Worm (Caenorhabditis elegans) whole organism, L1 larva: ENCODE results near the gene H28G03.3.

Experiments
- alr-1 ChIP-seq: fragments of 200-800 bp; sonication (Bioruptor generic); optimal IDR thresholded peaks from 2 replicates; lab custom pipeline; 2018; ENCODE audit warnings: borderline replicate concordance, mild to moderate bottlenecking, missing genetic modification characterization, missing compliant biosample characterization
- ama-1 ChIP-seq: fragments of 150-350 bp; optimal IDR thresholded peaks from 2 replicates; lab custom pipeline; 2014
- ceh-82 ChIP-seq, 3 experiments: fragments of 150-350 bp in 1 of 3; sonication (generic microtip) in 2 of 3; optimal IDR thresholded peaks; 2 replicates each; lab custom pipeline; 2014 to 2017; ENCODE audit warnings: missing biosample characterization in 3 of 3, missing genetic modification characterization in 3 of 3
- efl-3 ChIP-seq: fragments of 200-800 bp; sonication (Bioruptor generic); optimal IDR thresholded peaks from 2 replicates; lab custom pipeline; 2018; ENCODE audit warnings: mild to moderate bottlenecking, missing genetic modification characterization, missing compliant biosample characterization
- grh-1 ChIP-seq: fragments of 200-800 bp; sonication (Bioruptor generic); IDR thresholded peaks from 2 replicates; pipeline ENCODE4 v1.3.6; 2022; ENCODE audit warnings: missing genetic modification reagents, missing genetic modification characterization, missing compliant biosample characterization
- lin-13 ChIP-seq: fragments of 150-350 bp; optimal IDR thresholded peaks from 2 replicates; lab custom pipeline; 2014; ENCODE audit warnings: missing biosample characterization, missing genetic modification reagents, missing genetic modification characterization
- lin-35 ChIP-seq, 2 experiments: fragments of 150-350 bp; optimal IDR thresholded peaks; 2 replicates each; lab custom pipeline; 2014; ENCODE audit warnings: missing biosample characterization in 2 of 2, missing genetic modification characterization in 2 of 2, missing genetic modification reagents in 2 of 2
- lin-39 ChIP-seq: fragments of 150-350 bp; optimal IDR thresholded peaks from 2 replicates; lab custom pipeline; 2014; ENCODE audit warnings: missing biosample characterization, missing genetic modification reagents, missing genetic modification characterization
- nhr-12 ChIP-seq: sonication (generic microtip); optimal IDR thresholded peaks from 2 replicates; lab custom pipeline; 2017; ENCODE audit warnings: missing biosample characterization, missing genetic modification characterization
- nhr-237 ChIP-seq: fragments of 150-350 bp; optimal IDR thresholded peaks from 2 replicates; lab custom pipeline; 2014; ENCODE audit warnings: missing biosample characterization, missing genetic modification characterization
- pag-3 ChIP-seq: sonication (generic microtip); optimal IDR thresholded peaks from 2 replicates; lab custom pipeline; 2017; ENCODE audit warnings: missing genetic modification characterization, mild to moderate bottlenecking, missing compliant biosample characterization, antibody characterized with exemption, borderline replicate concordance; ENCODE audit not compliant: insufficient read depth
- tlp-1 ChIP-seq: fragments of 150-350 bp; optimal IDR thresholded peaks from 2 replicates; lab custom pipeline; 2014; ENCODE audit warnings: missing biosample characterization, missing genetic modification characterization
- unc-62 ChIP-seq: fragments of 150-350 bp; optimal IDR thresholded peaks from 2 replicates; lab custom pipeline; 2014; ENCODE audit warnings: missing biosample characterization, missing genetic modification reagents, missing genetic modification characterization
- ztf-11 ChIP-seq, 2 experiments: sonication (generic microtip); optimal IDR thresholded peaks; 2 replicates each; lab custom pipeline; 2016 to 2017; ENCODE audit warnings: missing genetic modification characterization in 2 of 2, missing biosample characterization in 1 of 2, missing compliant biosample characterization in 1 of 2

ce11 chrX:5248754-5249153 lies 22.6 kb upstream of the H28G03.3 start:
- TF ChIP-seq tlp-1 (tag; lab: Kevin White, UChicago) (no peak), ama-1 (lab: Kevin White, UChicago) (no peak), ztf-11 (tag; optimal IDR thresholded peaks at IDR 0.05; lab: Kevin White, UChicago) (no peak), pag-3 (tag; lab: Kevin White, UChicago) (no peak), nhr-12 (tag; lab: Kevin White, UChicago) (no peak), alr-1 (tag; lab: Kevin White, UChicago) (no peak), grh-1 (GFP tag; lab: Robert Waterston, UW) (no peak), efl-3 (no peak), lin-35 (GFP tag; optimal IDR thresholded peaks at IDR 0.05; lab: Kevin White, UChicago) (no peak), lin-39 (tag; lab: Kevin White, UChicago) (no peak), ceh-82 (tag; optimal IDR thresholded peaks at IDR 0.05; lab: Kevin White, UChicago) (no peak), nhr-237 (tag; lab: Kevin White, UChicago) (no peak), lin-13 (no peak), unc-62 (GFP tag; lab: Kevin White, UChicago) (no peak)
